Worm (Caenorhabditis elegans): ENCODE results near the gene ubc-26.

The ubc-26 gene

DNA sequence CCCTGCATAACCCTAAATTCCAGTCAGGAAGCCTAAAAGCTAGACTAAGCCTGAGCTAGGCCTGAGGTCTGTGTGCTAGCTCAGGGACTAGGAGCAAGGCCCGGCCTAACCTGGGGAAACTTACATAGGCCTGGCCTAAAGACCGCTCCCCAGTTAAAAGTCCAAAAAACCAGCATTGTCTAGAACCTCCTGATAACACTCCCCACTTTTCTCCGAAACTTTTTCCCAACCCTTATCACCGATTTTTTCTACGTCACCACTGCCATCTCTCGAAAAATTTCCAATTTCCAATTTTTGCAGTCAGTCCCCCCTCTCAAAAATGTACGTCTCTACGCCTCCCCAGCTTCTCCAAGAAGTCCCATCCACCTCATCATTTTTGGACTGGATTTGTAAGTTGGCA is 23.5 kb upstream of the ubc-26 start, which contains the start of gene ZK355.2:
TSS of gene ZK355.2 (plus strand) at position 301 of the 400 bp plus-strand sequence.
- no peak for TF ChIP-seq him-1 (tag; optimal IDR thresholded peaks at IDR 0.05)

DNA sequence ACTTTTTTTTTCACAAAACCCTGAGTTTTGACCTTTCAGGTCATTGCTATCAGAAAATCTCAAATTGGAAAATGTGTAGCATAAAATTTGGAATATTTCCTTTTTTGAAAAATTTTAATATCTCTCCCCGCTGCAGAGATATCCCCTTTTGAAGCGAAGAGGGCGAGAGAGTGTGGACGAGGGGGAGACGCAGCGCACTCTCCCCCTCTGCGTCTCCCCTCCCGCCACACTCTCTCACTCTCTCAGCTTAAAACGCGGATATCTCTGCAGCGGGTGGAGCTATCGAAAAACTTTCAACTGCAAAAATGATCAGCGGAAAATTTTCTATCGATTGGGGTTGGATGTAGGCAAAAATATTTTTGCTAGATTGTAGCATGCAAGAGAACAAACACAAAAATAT is 22.6 kb upstream of the ubc-26 start:
- TF ChIP-seq W03F9.2 (tag; optimal IDR thresholded peaks at IDR 0.05), result no peak
- TF ChIP-seq dao-5 (tag; optimal IDR thresholded peaks at IDR 0.05), result no peak
- no peak for TF ChIP-seq him-1 (tag; optimal IDR thresholded peaks at IDR 0.05)

DNA sequence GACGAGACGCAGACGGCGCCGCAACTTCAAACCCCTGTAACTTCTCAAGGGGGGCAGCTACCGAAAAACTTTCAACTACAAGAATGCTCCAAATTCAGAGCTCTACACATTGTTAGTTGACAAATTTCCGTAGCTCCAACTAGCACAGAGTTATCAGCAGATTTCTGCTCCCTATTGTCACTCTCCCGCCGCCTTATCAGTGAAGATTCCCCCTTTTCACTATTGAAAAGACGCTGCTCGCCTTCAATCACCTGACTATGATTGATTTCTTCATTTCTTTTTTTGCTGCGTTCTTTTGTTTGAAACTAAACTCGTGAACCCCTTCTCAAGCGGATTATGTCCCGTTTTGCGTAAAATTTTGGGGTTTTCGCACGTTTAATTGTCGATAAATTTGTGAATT is 22.2 kb upstream of the ubc-26 start:
- TF ChIP-seq dao-5 (tag; optimal IDR thresholded peaks at IDR 0.05) (no peak), him-1 (tag; optimal IDR thresholded peaks at IDR 0.05) (no peak), W03F9.2 (tag; optimal IDR thresholded peaks at IDR 0.05) (no peak)

DNA sequence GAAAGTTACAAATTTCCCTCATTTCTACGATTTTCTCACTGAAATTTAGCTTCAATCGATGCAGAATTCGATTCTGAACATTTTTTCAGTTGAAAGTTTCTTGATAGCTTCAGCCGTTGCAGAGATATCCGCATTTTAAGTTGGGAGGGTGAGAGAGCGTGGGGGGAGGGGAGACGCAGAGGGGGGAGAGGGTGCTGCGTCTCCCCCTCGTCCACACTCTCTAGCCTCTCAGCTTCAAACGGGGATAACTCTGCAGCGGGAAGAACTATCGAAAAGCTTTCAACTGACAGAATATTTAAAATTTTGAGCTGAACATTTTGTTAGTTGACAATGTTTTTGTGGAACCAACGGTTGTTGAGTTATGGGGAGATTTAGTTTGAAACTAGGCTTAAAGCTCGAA is 21.7 kb upstream of the ubc-26 start:
- TF ChIP-seq him-1 (tag; optimal IDR thresholded peaks at IDR 0.05) (no peak), dao-5 (tag; optimal IDR thresholded peaks at IDR 0.05) (no peak), W03F9.2 (tag; optimal IDR thresholded peaks at IDR 0.05) (no peak)

DNA sequence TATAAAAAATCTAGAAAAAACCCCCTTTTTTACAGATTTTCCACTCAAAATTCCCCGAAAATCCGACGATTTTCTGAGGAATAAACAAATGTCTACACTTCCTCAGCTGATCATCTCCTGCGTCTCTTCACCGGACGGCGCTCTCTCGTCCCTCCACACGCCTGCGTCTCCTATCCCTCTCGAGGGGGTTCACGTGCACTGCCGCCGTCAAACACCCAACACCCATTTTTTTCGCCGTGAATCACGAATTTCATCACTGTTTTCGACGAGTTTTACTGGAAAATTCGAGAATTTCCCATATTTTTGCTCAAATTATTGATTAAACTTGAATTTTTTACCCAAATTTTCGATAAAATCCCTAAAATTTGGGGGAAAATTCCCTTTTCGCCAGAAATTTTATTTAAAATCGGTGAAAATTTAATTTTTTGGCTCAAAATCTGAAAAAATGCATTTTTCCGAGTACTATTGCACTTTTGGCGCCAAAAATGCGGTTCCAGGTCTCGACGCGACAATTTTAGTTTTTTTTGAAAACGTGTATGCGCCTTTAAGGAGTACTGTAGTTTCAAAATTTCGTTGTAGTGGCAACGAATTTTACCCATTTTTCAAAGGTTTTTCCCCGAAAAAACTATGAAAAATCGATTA is 20.8 kb upstream of the ubc-26 start:
- TF ChIP-seq dao-5 (tag; optimal IDR thresholded peaks at IDR 0.05) (no peak), W03F9.2 (tag; optimal IDR thresholded peaks at IDR 0.05) (peak; percentile 4), him-1 (tag; optimal IDR thresholded peaks at IDR 0.05) (no peak)

DNA sequence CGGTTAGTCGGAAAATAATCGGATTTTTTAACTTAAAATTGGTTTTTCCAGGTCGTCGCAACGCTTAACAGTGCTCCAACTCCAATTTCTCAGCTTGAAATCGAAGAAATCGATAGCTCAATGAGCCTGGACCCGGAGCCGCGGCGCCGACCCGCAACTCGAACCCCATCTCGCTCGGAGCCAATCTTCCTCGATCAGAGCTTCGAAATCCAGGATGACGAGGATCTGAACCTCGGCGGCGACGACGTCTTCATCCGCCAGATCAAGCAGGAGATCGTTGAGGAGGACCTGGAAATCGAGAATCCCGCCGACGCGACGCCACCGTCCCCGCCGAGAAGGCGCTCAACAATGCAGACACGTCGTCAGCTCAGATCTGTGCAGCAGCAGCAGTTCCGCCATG is 20.1 kb upstream of the ubc-26 start:
- TF ChIP-seq him-1 (tag; optimal IDR thresholded peaks at IDR 0.05) (no peak), dao-5 (tag; optimal IDR thresholded peaks at IDR 0.05) (no peak), W03F9.2 (tag; optimal IDR thresholded peaks at IDR 0.05) (no peak)

DNA sequence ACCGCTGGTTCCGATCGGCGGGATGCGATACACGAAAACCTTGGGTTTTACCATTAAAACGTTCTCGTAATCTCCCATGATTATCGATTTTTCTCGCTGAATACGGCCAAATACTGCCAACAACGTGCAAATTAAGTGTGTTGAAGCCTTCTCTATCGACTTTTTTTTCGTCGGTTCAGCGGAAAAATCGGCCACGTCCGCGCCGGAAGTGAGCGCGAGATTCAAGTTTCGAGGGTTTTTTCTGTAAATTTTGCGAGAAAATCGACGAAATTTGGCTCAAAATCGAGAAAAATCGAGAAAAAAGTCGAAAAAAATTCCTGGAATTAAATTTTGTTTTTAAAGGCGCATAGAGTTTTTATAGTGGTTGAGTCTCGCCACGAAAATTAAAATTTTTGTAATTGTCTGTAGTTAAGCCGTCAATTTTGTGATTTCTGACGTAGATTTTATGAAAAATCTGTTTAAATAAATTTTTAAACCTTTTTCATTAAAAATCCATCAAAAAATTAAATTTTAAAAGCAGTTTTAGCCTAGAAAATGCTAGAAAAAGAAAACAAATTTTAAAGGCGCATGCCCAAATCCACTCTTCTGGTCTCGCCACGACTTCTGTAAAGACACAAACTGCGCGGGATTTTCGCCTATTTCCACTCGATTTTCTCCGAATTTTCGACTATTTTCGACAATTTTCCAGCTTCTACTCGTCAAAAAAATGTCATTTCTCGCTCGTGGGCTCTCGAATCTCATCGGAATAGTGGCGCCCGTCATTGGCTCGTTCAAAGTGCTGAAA is 19.1 kb upstream of the ubc-26 start, which contains the start of the genes ncap-1 and Y110A2AR.1:
TSS of gene ncap-1 (minus strand) at position 241 of the 784 bp plus-strand sequence.
TSS of gene Y110A2AR.1 (plus strand) at position 637 of the 784 bp plus-strand sequence.
- TF ChIP-seq dao-5 (tag; optimal IDR thresholded peaks at IDR 0.05) (no peak), him-1 (tag; optimal IDR thresholded peaks at IDR 0.05) (no peak), W03F9.2 (tag; optimal IDR thresholded peaks at IDR 0.05) (peak; percentile 36)

DNA sequence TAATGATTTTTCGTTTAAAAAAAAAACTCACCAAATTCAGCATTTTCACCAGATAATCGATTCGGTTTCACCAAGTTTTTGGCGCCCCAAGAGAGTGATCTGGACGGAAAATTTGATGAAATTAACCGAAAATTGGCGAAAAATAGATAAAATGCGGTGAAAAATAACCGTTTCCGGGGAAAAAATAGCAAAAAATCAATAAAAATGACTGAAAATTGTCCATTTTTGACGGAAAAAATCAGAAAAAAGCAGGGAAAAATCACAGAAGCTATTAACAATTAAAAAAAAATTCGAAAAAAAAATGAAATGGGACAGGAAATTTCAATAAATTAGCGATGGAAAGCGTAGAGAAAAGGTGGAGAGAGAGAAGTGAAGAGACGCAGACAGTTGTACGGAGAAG is 13.4 kb upstream of the ubc-26 start, which contains the start of gene ubc-15:
TSS of gene ubc-15 (minus strand) at position 101 of the 400 bp plus-strand sequence.
- TF ChIP-seq dao-5 (tag; optimal IDR thresholded peaks at IDR 0.05) (no peak), him-1 (tag; optimal IDR thresholded peaks at IDR 0.05) (no peak), W03F9.2 (tag; optimal IDR thresholded peaks at IDR 0.05) (no peak)

DNA sequence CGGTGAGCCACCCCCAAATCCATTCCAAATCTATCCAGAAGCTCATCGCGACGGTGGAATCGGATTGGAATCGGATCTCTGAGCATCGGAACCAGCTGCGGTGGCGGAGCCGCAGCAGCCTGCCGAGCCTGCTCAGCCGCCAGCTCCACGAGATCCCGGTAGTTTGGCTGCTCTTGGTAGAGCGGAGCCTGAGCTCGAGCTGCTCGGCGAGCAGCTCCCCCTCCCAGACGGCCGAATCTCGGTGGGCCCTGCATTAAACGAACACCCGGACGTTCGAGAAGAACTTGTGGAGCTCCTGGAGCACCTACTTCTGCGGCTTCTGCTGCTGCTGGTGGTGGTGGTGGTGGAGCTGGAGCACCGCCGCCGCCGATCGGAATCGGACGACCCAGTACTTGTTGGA is 3.6 kb upstream of the ubc-26 start:
- TF ChIP-seq dao-5 (tag; optimal IDR thresholded peaks at IDR 0.05), result no peak
- no peak for TF ChIP-seq W03F9.2 (tag; optimal IDR thresholded peaks at IDR 0.05)
- TF ChIP-seq him-1 (tag; optimal IDR thresholded peaks at IDR 0.05), result no peak

DNA sequence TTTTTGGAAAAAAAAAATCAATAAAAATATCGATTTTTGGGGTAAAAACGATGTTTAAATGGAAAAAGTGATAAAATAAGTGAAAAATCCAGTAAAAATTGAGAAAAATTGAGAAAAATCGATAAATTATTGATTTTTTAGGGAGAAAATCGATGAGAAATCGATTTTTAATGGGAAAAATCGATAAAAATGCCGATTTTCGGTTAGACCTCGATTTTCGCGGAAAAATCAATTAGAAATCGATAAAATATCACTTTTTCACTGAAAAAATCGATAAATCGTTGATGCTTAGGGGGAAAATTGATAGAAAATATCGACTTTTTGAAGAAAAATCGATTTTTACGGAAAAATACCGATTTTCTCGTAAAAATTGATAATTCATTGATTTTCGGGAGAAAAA is 1.0 kb upstream of the ubc-26 start:
- TF ChIP-seq him-1 (tag; optimal IDR thresholded peaks at IDR 0.05) (no peak), dao-5 (tag; optimal IDR thresholded peaks at IDR 0.05) (no peak), W03F9.2 (tag; optimal IDR thresholded peaks at IDR 0.05) (no peak)

DNA sequence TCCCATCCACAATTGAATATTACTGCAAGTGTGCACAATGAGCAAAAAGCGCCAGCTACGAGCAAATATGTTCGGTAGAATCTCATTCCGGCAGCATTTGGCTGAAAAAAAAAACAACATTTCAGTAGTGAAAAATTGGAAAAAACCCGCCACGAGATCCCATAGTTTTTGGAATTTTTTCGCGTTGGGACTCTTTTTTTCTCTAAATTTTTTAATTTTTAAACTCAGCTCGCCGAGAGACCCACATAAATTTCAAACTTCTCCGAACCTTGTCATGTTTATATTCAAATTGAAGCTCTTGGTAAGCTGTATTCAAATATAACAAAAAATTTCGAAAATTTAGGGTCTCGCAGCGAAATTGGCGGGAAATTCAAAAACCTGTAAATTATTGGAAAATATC is 5.9 kb downstream of the ubc-26 start, which contains the start of gene sqv-2:
TSS of gene sqv-2 (minus strand) at position 101 of the 400 bp plus-strand sequence.
- TF ChIP-seq W03F9.2 (tag; optimal IDR thresholded peaks at IDR 0.05) (no peak), him-1 (tag; optimal IDR thresholded peaks at IDR 0.05) (no peak), dao-5 (tag; optimal IDR thresholded peaks at IDR 0.05) (no peak)

DNA sequence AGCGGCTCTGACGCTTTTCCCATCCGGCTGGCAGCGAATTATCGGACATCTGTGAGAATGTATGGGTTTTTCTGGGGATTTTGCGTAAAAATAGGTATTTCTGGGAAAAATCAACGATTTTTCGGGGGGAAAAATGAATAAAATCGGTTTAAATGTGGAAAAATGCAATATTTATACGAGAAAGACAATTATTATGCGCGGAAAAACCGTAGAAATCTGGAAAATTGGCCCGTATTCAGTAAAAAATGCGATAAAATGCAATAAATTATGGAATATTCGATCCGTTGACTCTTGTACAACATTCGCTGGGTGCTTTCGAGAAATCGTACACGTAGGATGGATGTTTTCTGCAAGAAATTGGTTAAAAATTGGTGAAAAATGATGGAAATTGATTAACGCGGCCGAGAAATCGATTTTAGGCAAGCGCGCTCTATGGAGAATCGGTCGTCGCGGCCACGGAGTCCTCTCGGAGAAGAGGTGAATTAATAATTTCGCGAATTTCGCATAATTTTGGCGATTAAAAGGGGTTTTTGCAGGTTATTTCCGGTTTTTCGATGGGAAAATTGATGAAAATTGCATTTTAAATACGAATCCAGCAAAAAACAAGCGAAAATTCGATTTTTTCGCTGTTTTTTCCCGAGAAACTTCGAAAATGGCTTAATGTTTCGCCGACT is 11.1 kb downstream of the ubc-26 start, which contains the start of gene pinn-1:
TSS of gene pinn-1 (minus strand) at position 51 of the 674 bp plus-strand sequence.
- TF ChIP-seq W03F9.2 (tag; optimal IDR thresholded peaks at IDR 0.05) (peak; percentile 71), dao-5 (tag; optimal IDR thresholded peaks at IDR 0.05) (no peak), him-1 (tag; optimal IDR thresholded peaks at IDR 0.05) (peak; percentile 55)

DNA sequence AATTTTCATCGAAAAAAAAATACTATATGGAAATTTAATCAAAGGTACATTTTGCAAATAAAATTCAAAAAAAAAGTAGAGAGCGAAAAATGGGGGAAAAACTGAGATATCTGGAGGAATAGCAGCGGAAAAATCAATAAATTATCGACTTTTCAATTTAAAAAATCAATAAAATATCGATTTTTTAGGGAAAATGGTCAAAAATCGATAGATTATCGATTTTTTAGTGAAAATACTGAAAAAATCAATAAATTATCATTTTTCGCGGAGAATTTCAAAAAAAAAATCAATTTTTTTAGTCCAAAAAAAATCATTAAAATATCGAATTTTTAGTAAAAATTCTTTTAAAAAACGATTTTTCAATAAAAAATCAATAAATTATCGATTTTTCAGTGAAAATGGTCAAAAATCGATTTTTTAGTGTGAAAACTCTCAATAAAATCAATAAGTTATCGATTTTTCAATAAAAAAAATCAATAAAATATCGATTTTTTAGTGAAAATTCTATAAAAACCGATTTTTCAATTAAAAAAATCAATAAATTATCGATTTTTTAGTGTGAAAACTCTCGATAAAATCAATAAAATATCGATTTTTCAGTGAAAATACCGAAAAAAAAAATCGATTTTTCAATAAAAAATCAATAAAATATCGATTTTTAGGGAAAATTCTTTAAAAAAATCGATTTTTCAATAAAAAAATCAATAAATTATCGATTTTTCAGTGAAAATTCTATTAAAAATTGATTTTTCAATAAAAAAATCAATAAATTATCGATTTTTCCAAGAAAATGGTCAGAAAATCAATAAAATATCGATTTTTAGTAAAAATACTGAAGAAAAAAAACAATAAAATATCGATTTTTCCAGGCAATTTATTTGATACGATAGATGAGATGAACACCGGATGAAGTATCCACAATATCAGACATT is 14.4 kb downstream of the ubc-26 start:
- TF ChIP-seq W03F9.2 (tag; optimal IDR thresholded peaks at IDR 0.05) (no peak), dao-5 (tag; optimal IDR thresholded peaks at IDR 0.05) (no peak)
